Fruit fly (Drosophila melanogaster) whole organism, embryonic: Measurements from ENCODE around the gene Caf1-55.

Source experiments
- CG10321 ChIP-seq: fragments of 200-800 bp; sonication (Bioruptor generic); IDR thresholded peaks from 2 replicates; pipeline ENCODE4 v1.3.6; 2022; ENCODE audit warnings: missing biosample characterization, missing genetic modification characterization
- CG11398 ChIP-seq: fragments of 200-800 bp; sonication (Bioruptor generic); optimal IDR thresholded peaks from 2 replicates; lab custom pipeline; 2016; ENCODE audit warnings: missing biosample characterization, missing genetic modification characterization
- CG13775 ChIP-seq: fragments of 200-800 bp; sonication (Bioruptor generic); optimal IDR thresholded peaks from 3 replicates; lab custom pipeline; 2017; ENCODE audit warnings: missing biosample characterization, mild to moderate bottlenecking, missing genetic modification characterization
- CG14014 ChIP-seq: fragments of 200-800 bp; sonication (Bioruptor generic); IDR thresholded peaks from 2 replicates; pipeline ENCODE4 v1.3.6; 2022; ENCODE audit warnings: missing biosample characterization, missing genetic modification characterization
- CG14050 ChIP-seq: fragments of 200-800 bp; sonication (Bioruptor generic); IDR thresholded peaks from 3 replicates; pipeline ENCODE4 v1.3.6; 2022; ENCODE audit warnings: missing biosample characterization, missing genetic modification characterization
- CG15696 ChIP-seq: fragments of 200-800 bp; sonication (Bioruptor generic); optimal IDR thresholded peaks from 2 replicates; lab custom pipeline; 2019; ENCODE audit warnings: missing biosample characterization, mild to moderate bottlenecking, missing genetic modification characterization, moderate library complexity
- CG1602 ChIP-seq: fragments of 200-800 bp; sonication (Bioruptor generic); optimal IDR thresholded peaks from 3 replicates; lab custom pipeline; 2016; ENCODE audit warnings: missing biosample characterization, missing genetic modification characterization
- CG18011 ChIP-seq: fragments of 200-800 bp; sonication (Bioruptor generic); optimal IDR thresholded peaks from 2 replicates; lab custom pipeline; 2017; ENCODE audit warnings: missing biosample characterization, missing genetic modification characterization, mild to moderate bottlenecking, moderate library complexity, missing genotype
- CG18476 ChIP-seq: fragments of 200-800 bp; sonication (Bioruptor generic); optimal IDR thresholded peaks from 2 replicates; lab custom pipeline; 2016; ENCODE audit warnings: missing biosample characterization, mild to moderate bottlenecking, missing genetic modification characterization
- CG2129 ChIP-seq: fragments of 200-800 bp; sonication (Bioruptor generic); IDR thresholded peaks from 2 replicates; pipeline ENCODE4 v1.3.6; 2022; ENCODE audit warnings: missing biosample characterization, missing genetic modification characterization; ENCODE audit not compliant: partially characterized antibody
- CG30020 ChIP-seq: fragments of 200-800 bp; optimal IDR thresholded peaks from 2 replicates; lab custom pipeline; 2019; ENCODE audit warnings: missing biosample characterization, mild to moderate bottlenecking, missing genetic modification characterization, moderate library complexity
- CG31224 ChIP-seq: fragments of 200-800 bp; sonication (Bioruptor generic); IDR thresholded peaks from 2 replicates; pipeline ENCODE4 v1.3.6; 2022; ENCODE audit warnings: missing biosample characterization, missing genetic modification characterization
- CG3726 ChIP-seq: fragments of 200-800 bp; sonication (Bioruptor generic); IDR thresholded peaks from 3 replicates; pipeline ENCODE4, ENCODE4 v1.3.6; 2022; ENCODE audit warnings: missing biosample characterization, missing genetic modification characterization
- CG3838 ChIP-seq: fragments of 200-800 bp; sonication (Bioruptor generic); optimal IDR thresholded peaks from 3 replicates; lab custom pipeline; 2016; ENCODE audit warnings: missing biosample characterization, missing genetic modification characterization
- CG43689 ChIP-seq: fragments of 200-800 bp; sonication (Bioruptor generic); IDR thresholded peaks from 2 replicates; pipeline ENCODE4 v1.3.6; 2022; ENCODE audit warnings: missing biosample characterization, missing genetic modification characterization
- CG4617 ChIP-seq: fragments of 200-800 bp; sonication (Bioruptor generic); optimal IDR thresholded peaks from 3 replicates; lab custom pipeline; 2016; ENCODE audit warnings: missing biosample characterization, missing genetic modification characterization, borderline replicate concordance
- CG4854 ChIP-seq: fragments of 200-800 bp; sonication (Bioruptor generic); optimal IDR thresholded peaks from 2 replicates; lab custom pipeline; 2016; ENCODE audit warnings: missing biosample characterization, missing genetic modification characterization, inconsistent platforms
- CG7357 ChIP-seq: fragments of 200-800 bp; sonication (Bioruptor generic); IDR thresholded peaks from 3 replicates; pipeline ENCODE4 v1.3.6; 2022; ENCODE audit warnings: missing biosample characterization, missing genetic modification characterization
- CG7745 ChIP-seq: fragments of 200-800 bp; sonication (Bioruptor generic); optimal IDR thresholded peaks from 2 replicates; lab custom pipeline; 2018; ENCODE audit warnings: missing biosample characterization, mild to moderate bottlenecking, missing genetic modification characterization, moderate library complexity
- CG8281 ChIP-seq: fragments of 200-800 bp; sonication (Bioruptor generic); optimal IDR thresholded peaks from 2 replicates; lab custom pipeline; 2018; ENCODE audit warnings: missing biosample characterization, mild to moderate bottlenecking, missing genetic modification characterization, moderate library complexity
- CG8290 ChIP-seq, 3 experiments: fragments of 200-800 bp; sonication (Bioruptor generic); optimal IDR thresholded peaks; 2 replicates each; lab custom pipeline; 2016 to 2019; ENCODE audit warnings: missing biosample characterization in 3 of 3, missing genetic modification characterization in 3 of 3, mild to moderate bottlenecking in 2 of 3, moderate library complexity in 1 of 3
- CG8478 ChIP-seq: fragments of >200 bp; optimal IDR thresholded peaks from 2 replicates; lab custom pipeline; 2018
- Doc3 ChIP-seq: fragments of 200-800 bp; sonication (Bioruptor generic); IDR thresholded peaks from 3 replicates; pipeline ENCODE4 v1.3.6; 2022; ENCODE audit warnings: missing biosample characterization, missing genetic modification characterization; ENCODE audit not compliant: partially characterized antibody
- Dp ChIP-seq: fragments of 200-800 bp; sonication (Bioruptor generic); optimal IDR thresholded peaks from 2 replicates; lab custom pipeline; 2018; ENCODE audit warnings: missing biosample characterization, mild to moderate bottlenecking, missing genetic modification characterization, moderate library complexity
- Gsc ChIP-seq: fragments of 200-800 bp; sonication (Bioruptor generic); IDR thresholded peaks from 2 replicates; pipeline ENCODE4 v1.3.6; 2022; ENCODE audit warnings: missing biosample characterization, missing genetic modification characterization
- Gug ChIP-seq: fragments of 200-800 bp; sonication (Bioruptor generic); IDR thresholded peaks from 4 replicates; pipeline ENCODE4 v1.3.6; 2022; ENCODE audit warnings: missing biosample characterization, missing genetic modification characterization
- HmgZ ChIP-seq: fragments of 200-800 bp; sonication (Bioruptor generic); optimal IDR thresholded peaks from 2 replicates; lab custom pipeline; 2018; ENCODE audit warnings: missing biosample characterization, mild to moderate bottlenecking, missing genetic modification characterization
- Hr51 ChIP-seq, 2 experiments: fragments of 200-800 bp; sonication (Bioruptor generic); optimal IDR thresholded peaks; 2 replicates in 1 of 2; 3 replicates in 1 of 2; lab custom pipeline; 2016 to 2018; ENCODE audit warnings: missing biosample characterization in 2 of 2, missing genetic modification characterization in 2 of 2, mild to moderate bottlenecking in 1 of 2, moderate library complexity in 1 of 2
- Lpt ChIP-seq: fragments of >200 bp; optimal IDR thresholded peaks from 2 replicates; lab custom pipeline; 2018; ENCODE audit warnings: missing biosample characterization, missing genetic modification characterization
- Mad ChIP-seq: fragments of 200-800 bp; sonication (Bioruptor generic); optimal IDR thresholded peaks from 2 replicates; lab custom pipeline; 2016; ENCODE audit warnings: missing biosample characterization, missing genetic modification characterization
- Meics ChIP-seq: fragments of 200-800 bp; sonication (Bioruptor generic); optimal IDR thresholded peaks from 2 replicates; lab custom pipeline; 2017; ENCODE audit warnings: missing biosample characterization, mild to moderate bottlenecking, missing genetic modification characterization
- Mrtf ChIP-seq: fragments of 200-800 bp; sonication (Bioruptor generic); IDR thresholded peaks from 3 replicates; pipeline ENCODE4 v1.3.6; 2022; ENCODE audit warnings: missing biosample characterization, missing genetic modification characterization
- NC2α ChIP-seq: fragments of 200-800 bp; sonication (Bioruptor generic); optimal IDR thresholded peaks from 2 replicates; lab custom pipeline; 2016; ENCODE audit warnings: missing biosample characterization, missing genetic modification characterization
- Neu2 ChIP-seq: fragments of 200-800 bp; sonication (Bioruptor generic); optimal IDR thresholded peaks from 3 replicates; lab custom pipeline; 2016; ENCODE audit warnings: missing biosample characterization, missing genetic modification characterization, borderline replicate concordance
- Nf-YA ChIP-seq: fragments of 200-800 bp; sonication (Bioruptor generic); IDR thresholded peaks from 2 replicates; pipeline ENCODE4 v1.3.6; 2022; ENCODE audit warnings: missing biosample characterization, missing genetic modification characterization
- Oaz ChIP-seq: fragments of 200-800 bp; sonication (Bioruptor generic); IDR thresholded peaks from 2 replicates; pipeline ENCODE4 v1.3.6; 2022; ENCODE audit warnings: missing biosample characterization, missing genetic modification characterization
- Ssrp ChIP-seq: fragments of 200-800 bp; sonication (Bioruptor generic); optimal IDR thresholded peaks from 2 replicates; lab custom pipeline; 2018; ENCODE audit warnings: missing biosample characterization, mild to moderate bottlenecking, missing genetic modification characterization, moderate library complexity
- Stat92E ChIP-seq, 3 experiments: fragments of >200 bp in 2 of 3; fragments of 200-800 bp in 1 of 3; sonication (Bioruptor generic) in 1 of 3; optimal IDR thresholded peaks; 2 replicates each; lab custom pipeline; 2017 to 2019; ENCODE audit warnings: missing biosample characterization in 3 of 3, missing genetic modification characterization in 3 of 3, mild to moderate bottlenecking in 1 of 3, moderate library complexity in 1 of 3
- TFAM ChIP-seq: fragments of 200-800 bp; sonication (Bioruptor generic); optimal IDR thresholded peaks from 2 replicates; lab custom pipeline; 2017; ENCODE audit warnings: missing biosample characterization, missing genetic modification characterization, inconsistent platforms
- emc ChIP-seq: fragments of 200-800 bp; sonication (Bioruptor generic); optimal IDR thresholded peaks from 2 replicates; lab custom pipeline; 2016; ENCODE audit warnings: missing biosample characterization, missing genetic modification characterization
- grn ChIP-seq: fragments of 200-800 bp; sonication (Bioruptor generic); optimal IDR thresholded peaks from 3 replicates; lab custom pipeline; 2017; ENCODE audit warnings: missing biosample characterization, missing genetic modification characterization
- insv ChIP-seq, 2 experiments: fragments of 200-800 bp; sonication (Bioruptor generic); optimal IDR thresholded peaks; 3 replicates each; lab custom pipeline; 2016 to 2018; ENCODE audit warnings: missing biosample characterization in 2 of 2, missing genetic modification characterization in 2 of 2
- knrl ChIP-seq: fragments of 200-800 bp; sonication (Bioruptor generic); IDR thresholded peaks from 3 replicates; pipeline ENCODE4 v1.3.6; 2022; ENCODE audit warnings: missing biosample characterization, missing genetic modification characterization; ENCODE audit not compliant: partially characterized antibody
- lab ChIP-seq: fragments of 200-800 bp; sonication (Bioruptor generic); optimal IDR thresholded peaks from 3 replicates; lab custom pipeline; 2017; ENCODE audit warnings: missing biosample characterization, missing genetic modification characterization, mild to moderate bottlenecking, moderate library complexity, missing genetic modification reagents
- pb ChIP-seq: fragments of 200-800 bp; sonication (Bioruptor generic); optimal IDR thresholded peaks from 3 replicates; lab custom pipeline; 2016; ENCODE audit warnings: missing biosample characterization, missing genetic modification characterization
- sens ChIP-seq: fragments of 200-800 bp; sonication (Bioruptor generic); peaks from one replicate; lab custom pipeline; 2016; ENCODE audit warnings: missing biosample characterization, missing genetic modification characterization
- sna ChIP-seq: fragments of 200-800 bp; sonication (Bioruptor generic); IDR thresholded peaks from 2 replicates; pipeline ENCODE4 v1.3.6; 2022; ENCODE audit warnings: missing biosample characterization, missing genetic modification characterization; ENCODE audit not compliant: partially characterized antibody
- unc-4 ChIP-seq: fragments of 200-800 bp; sonication (Bioruptor generic); IDR thresholded peaks from 2 replicates; pipeline ENCODE4 v1.3.6; 2022; ENCODE audit warnings: missing biosample characterization, missing genetic modification characterization; ENCODE audit not compliant: partially characterized antibody
- vfl ChIP-seq: fragments of 200-800 bp; sonication (Bioruptor generic); optimal IDR thresholded peaks from 2 replicates; lab custom pipeline; 2016; ENCODE audit warnings: missing biosample characterization, missing genetic modification characterization
- zfh1 ChIP-seq: fragments of 200-800 bp; sonication (Bioruptor generic); IDR thresholded peaks from 3 replicates; pipeline ENCODE4 v1.3.6; 2022; ENCODE audit warnings: missing biosample characterization, missing genetic modification characterization

The Caf1-55 gene

dm6 chr3R:15265406-15266040 lies 40.1 kb downstream of the Caf1-55 start, which contains the start of gene ATPsynO (continued):
- TF ChIP-seq CG4617 (GFP tag; lab: Kevin White, UChicago), result peak; percentile 69
- no peak for TF ChIP-seq CG4854
- no peak for TF ChIP-seq CG11398
- no peak for TF ChIP-seq lab (GFP tag; lab: Kevin White, UChicago)
- TF ChIP-seq CG7745, result no peak
- no peak for TF ChIP-seq Neu2 (GFP tag; lab: Kevin White, UChicago)
- TF ChIP-seq CG18011, result no peak
- TF ChIP-seq emc (GFP tag; lab: Kevin White, UChicago), result no peak
- peak in 1 of 3 experiments; percentile 6 for TF ChIP-seq Stat92E (GFP tag; optimal IDR thresholded peaks at IDR 0.05; lab: Kevin White, UChicago)
- TF ChIP-seq CG3838, result no peak
- TF ChIP-seq vfl, result peak; percentile 8
- no peak for TF ChIP-seq grn
- TF ChIP-seq Nf-YA (GFP tag; lab: Robert Waterston, UW), result no peak
- no peak for TF ChIP-seq CG1602 (GFP tag; lab: Kevin White, UChicago)
- TF ChIP-seq CG8478, result no peak
- TF ChIP-seq CG8281 (tag; lab: Kevin White, UChicago), result no peak
- TF ChIP-seq Lpt, result no peak
- TF ChIP-seq CG31224, result no peak
- TF ChIP-seq NC2α (GFP tag; lab: Kevin White, UChicago), result no peak
- no peak for TF ChIP-seq CG43689 (GFP tag; lab: Robert Waterston, UW)
- TF ChIP-seq HmgZ (tag; lab: Kevin White, UChicago), result peak; percentile 76
- no peak for TF ChIP-seq zfh1 (GFP tag; lab: Robert Waterston, UW)
- TF ChIP-seq Gsc, result no peak
- no peak for TF ChIP-seq Mad (GFP tag; lab: Kevin White, UChicago)
- no peak for TF ChIP-seq CG14050 (GFP tag; lab: Robert Waterston, UW)
- no peak for TF ChIP-seq CG3726
- TF ChIP-seq CG15696 (tag; lab: Kevin White, UChicago), result no peak
- no peak for TF ChIP-seq CG14014 (GFP tag; lab: Robert Waterston, UW)
- TF ChIP-seq CG8290 (GFP tag; optimal IDR thresholded peaks at IDR 0.05; lab: Kevin White, UChicago), result no peak
- TF ChIP-seq CG8290 (tag; optimal IDR thresholded peaks at IDR 0.05; lab: Kevin White, UChicago), result no peak
- peak; percentile 60 for TF ChIP-seq CG30020
- no peak for TF ChIP-seq sna
- no peak for TF ChIP-seq Hr51 (GFP tag; optimal IDR thresholded peaks at IDR 0.05; lab: Kevin White, UChicago)
- no peak for TF ChIP-seq Gug (GFP tag; lab: Robert Waterston, UW)
- TF ChIP-seq CG2129 (GFP tag; lab: Robert Waterston, UW), result no peak
- TF ChIP-seq CG13775 (GFP tag; lab: Kevin White, UChicago), result no peak
- TF ChIP-seq Ssrp (tag; lab: Kevin White, UChicago), result no peak
- TF ChIP-seq unc-4, result peak; percentile 20; the same call in 1 of the 2 replicates
- no peak for TF ChIP-seq CG7357
- TF ChIP-seq Mrtf, result no peak
- TF ChIP-seq insv (GFP tag; optimal IDR thresholded peaks at IDR 0.05; lab: Kevin White, UChicago), result no peak
- TF ChIP-seq Doc3, result no peak
- no peak for TF ChIP-seq Meics (GFP tag; lab: Kevin White, UChicago)
- no peak for TF ChIP-seq CG10321 (GFP tag; lab: Robert Waterston, UW)
- TF ChIP-seq sens (GFP tag; lab: Kevin White, UChicago), result peak; percentile 98
- TF ChIP-seq TFAM (GFP tag; lab: Kevin White, UChicago), result no peak
- peak; percentile 52 for TF ChIP-seq Dp (GFP tag; lab: Kevin White, UChicago)
- TF ChIP-seq Oaz (GFP tag; lab: Robert Waterston, UW), result no peak
- no peak for TF ChIP-seq pb (GFP tag; lab: Kevin White, UChicago)
- TF ChIP-seq CG18476 (GFP tag; lab: Kevin White, UChicago), result no peak
- no peak for TF ChIP-seq knrl (GFP tag; lab: Robert Waterston, UW)
